Worm (Caenorhabditis elegans) whole organism, early embryonic: ENCODE data around the gene Y40B10A.9.
A peak's percentile ranks its signal among the peaks of the same experiment; 100 is the strongest.
"Not testable (repeated sequence)": the region's sequence is repeated elsewhere in the genome, so short reads cannot be mapped to it uniquely, and the experiment has no call there.

ENCODE experiments used
- B0310.2 ChIP-seq: sonication (generic microtip); optimal IDR thresholded peaks from 2 replicates; lab custom pipeline; 2016; ENCODE audit warnings: mild to moderate bottlenecking, missing genetic modification characterization, missing compliant biosample characterization
- F13C5.2 ChIP-seq: sonication (generic microtip); optimal IDR thresholded peaks from 2 replicates; lab custom pipeline; 2017; ENCODE audit warnings: mild to moderate bottlenecking, missing genetic modification characterization, inconsistent platforms, missing compliant biosample characterization
- aly-1 ChIP-seq: sonication (generic microtip); optimal IDR thresholded peaks from 2 replicates; lab custom pipeline; 2016; ENCODE audit warnings: missing genetic modification characterization, missing compliant biosample characterization
- ama-1 ChIP-seq: fragments of 150-350 bp; optimal IDR thresholded peaks from 2 replicates; lab custom pipeline; 2014
- ceh-13 ChIP-seq: fragments of 200-800 bp; sonication (Bioruptor generic); optimal IDR thresholded peaks from 2 replicates; lab custom pipeline; 2018; ENCODE audit warnings: mild to moderate bottlenecking, missing genetic modification characterization, missing compliant biosample characterization
- ceh-36 ChIP-seq: sonication (generic microtip); optimal IDR thresholded peaks from 2 replicates; lab custom pipeline; 2016; ENCODE audit warnings: missing genetic modification characterization, inconsistent platforms, missing compliant biosample characterization
- ets-7 ChIP-seq: sonication (generic microtip); optimal IDR thresholded peaks from 2 replicates; lab custom pipeline; 2016; ENCODE audit warnings: missing genotype, missing genetic modification characterization, missing compliant biosample characterization
- flt-1 ChIP-seq: fragments of 200-800 bp; sonication (Bioruptor generic); IDR thresholded peaks from 2 replicates; pipeline ENCODE4 v1.3.6; 2022; ENCODE audit warnings: missing genetic modification characterization, missing compliant biosample characterization
- hmbx-1 ChIP-seq: sonication (generic microtip); optimal IDR thresholded peaks from 2 replicates; lab custom pipeline; 2016; ENCODE audit warnings: mild to moderate bottlenecking, missing genetic modification characterization, missing compliant biosample characterization
- hmg-4 ChIP-seq: fragments of 200-800 bp; sonication (Bioruptor generic); optimal IDR thresholded peaks from 2 replicates; lab custom pipeline; 2018; ENCODE audit warnings: mild to moderate bottlenecking, missing genetic modification characterization, missing compliant biosample characterization
- hnd-1 ChIP-seq: sonication (generic microtip); optimal IDR thresholded peaks from 2 replicates; lab custom pipeline; 2016; ENCODE audit warnings: missing genetic modification characterization, missing compliant biosample characterization
- pes-1 ChIP-seq: fragments of 200-800 bp; sonication (Bioruptor generic); IDR thresholded peaks from 2 replicates; pipeline ENCODE4 v1.3.6; 2022; ENCODE audit warnings: missing genetic modification reagents, missing genetic modification characterization, missing compliant biosample characterization
- scrt-1 ChIP-seq: fragments of 200-800 bp; sonication (Bioruptor generic); IDR thresholded peaks from 2 replicates; pipeline ENCODE4 v1.3.6; 2022; ENCODE audit warnings: missing genetic modification characterization, missing compliant biosample characterization
- sea-1 ChIP-seq: fragments of 200-800 bp; sonication (Bioruptor generic); conservative IDR thresholded peaks from 2 replicates; pipeline ENCODE4 v1.3.6; 2022; ENCODE audit warnings: missing genetic modification characterization, missing compliant biosample characterization
- tbx-11 ChIP-seq: fragments of 200-800 bp; sonication (Bioruptor generic); IDR thresholded peaks from 2 replicates; pipeline ENCODE4 v1.3.6; 2022; ENCODE audit warnings: missing genetic modification characterization, missing compliant biosample characterization
- tbx-37 ChIP-seq: fragments of 200-800 bp; sonication (Bioruptor generic); conservative IDR thresholded peaks from 2 replicates; pipeline ENCODE4 v1.3.6; 2022; ENCODE audit warnings: missing genetic modification reagents, missing genetic modification characterization, missing compliant biosample characterization
- tra-4 ChIP-seq: sonication (generic microtip); optimal IDR thresholded peaks from 2 replicates; lab custom pipeline; 2017; ENCODE audit warnings: missing genetic modification characterization, missing compliant biosample characterization

Y40B10A.9 gene

DNA sequence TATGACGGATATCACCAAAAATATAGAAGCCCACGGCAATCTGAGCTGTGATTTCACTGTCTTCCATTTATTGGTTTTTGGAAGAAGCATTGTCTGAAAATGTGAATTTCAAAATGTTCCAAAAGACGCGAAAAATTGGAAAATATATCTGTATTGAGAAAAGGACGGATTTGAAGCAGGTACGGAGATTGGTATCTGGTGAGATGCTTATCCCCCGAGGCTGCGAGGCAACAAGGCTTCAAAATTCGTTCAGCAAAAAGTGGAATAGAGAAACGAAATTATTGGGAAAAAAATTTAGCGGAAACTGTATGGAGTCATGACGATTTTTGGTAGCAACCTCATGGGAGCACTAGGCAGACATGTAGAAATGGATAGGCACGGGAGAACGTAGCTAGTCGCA is 30.4 kb upstream of the Y40B10A.9 start, which contains the start of gene F36F12.1:
Gene F36F12.1 (minus strand): TSS at position 101 of the 400 bp plus-strand sequence.
- TF ChIP-seq scrt-1 (GFP tag; lab: Robert Waterston, UW) (no peak), ama-1 (lab: Kevin White, UChicago) (no peak)

DNA sequence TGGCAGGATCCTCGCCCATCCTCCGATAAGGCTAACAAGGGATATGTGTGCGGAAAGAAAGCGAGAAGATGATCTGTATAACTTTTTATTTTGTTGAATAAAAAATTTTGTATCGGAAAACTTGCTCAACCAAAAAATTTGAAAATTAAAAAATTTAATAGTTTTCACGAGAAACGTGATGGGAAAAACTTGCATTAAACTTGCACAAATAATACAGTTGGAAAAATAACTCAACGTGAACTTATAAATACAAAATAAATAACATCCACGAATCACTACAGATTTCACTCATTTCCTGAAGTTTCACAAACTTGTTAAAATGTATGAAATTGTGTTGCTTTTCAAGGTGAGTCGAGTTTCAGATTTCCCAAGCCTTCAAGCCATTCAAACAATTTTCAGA is 26.3 kb upstream of the Y40B10A.9 start, which contains the start of gene F36F12.7:
Gene F36F12.7 (plus strand): TSS at position 301 of the 400 bp plus-strand sequence.
- TF ChIP-seq sea-1 (GFP tag; lab: Robert Waterston, UW) = no peak
- no peak for TF ChIP-seq hmg-4 (GFP tag; lab: Kevin White, UChicago)
- TF ChIP-seq ceh-13 = no peak
- TF ChIP-seq scrt-1 (GFP tag; lab: Robert Waterston, UW) = no peak
- TF ChIP-seq ceh-36 (tag; lab: Kevin White, UChicago) = no peak

DNA sequence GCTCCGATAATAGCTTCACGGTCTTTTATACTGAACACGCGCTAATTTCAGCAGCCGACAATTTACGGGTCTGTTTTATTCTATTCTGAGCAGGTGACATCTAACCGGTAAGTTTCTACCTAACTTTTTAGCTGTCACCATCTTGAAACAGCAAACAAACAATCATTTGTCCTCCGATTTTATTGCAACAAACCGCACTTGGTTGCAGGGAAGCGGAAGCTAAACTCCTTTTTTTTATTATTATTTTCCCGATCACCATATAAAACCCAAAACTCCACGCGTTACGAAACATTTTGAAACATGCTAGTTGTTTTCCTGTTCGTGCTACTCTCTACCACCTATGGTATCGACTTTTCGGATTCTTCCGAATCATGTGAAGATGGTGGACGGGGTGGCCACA is 24.9 kb upstream of the Y40B10A.9 start, which contains the start of gene clec-208:
Gene clec-208 (plus strand): TSS at position 301 of the 400 bp plus-strand sequence.
- TF ChIP-seq ceh-36 (tag; lab: Kevin White, UChicago) (no peak), flt-1 (GFP tag; lab: Robert Waterston, UW) (no peak), tbx-37 (GFP tag; lab: Robert Waterston, UW) (no peak), F13C5.2 (tag; lab: Kevin White, UChicago) (no peak), sea-1 (GFP tag; lab: Robert Waterston, UW) (no peak), ets-7 (no peak), pes-1 (GFP tag; lab: Robert Waterston, UW) (no peak), hmbx-1 (no peak), ama-1 (lab: Kevin White, UChicago) (no peak), ceh-13 (no peak), tra-4 (tag; lab: Kevin White, UChicago) (no peak), B0310.2 (no peak), hmg-4 (GFP tag; lab: Kevin White, UChicago) (no peak), hnd-1 (tag; lab: Kevin White, UChicago) (no peak), aly-1 (no peak), scrt-1 (GFP tag; lab: Robert Waterston, UW) (no peak), tbx-11 (GFP tag; lab: Robert Waterston, UW) (no peak)

DNA sequence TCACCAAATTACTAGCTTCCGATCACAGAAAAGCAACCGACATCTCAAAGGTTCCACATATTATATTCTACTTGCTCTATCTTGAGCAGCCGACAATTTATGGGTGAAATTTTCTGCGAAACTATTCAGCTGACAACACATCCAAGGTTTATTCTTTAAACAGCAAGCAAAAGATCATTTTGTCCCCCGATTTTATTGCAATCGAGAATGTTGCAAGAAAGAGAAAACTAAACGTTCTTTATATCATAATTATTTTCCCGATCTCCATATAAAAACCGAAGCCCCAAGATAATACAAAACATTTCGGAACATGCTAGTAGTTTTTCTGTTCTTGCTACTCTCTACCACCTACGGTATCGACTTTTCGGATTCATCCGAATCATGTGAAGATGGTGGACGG is 23.1 kb upstream of the Y40B10A.9 start, which contains the start of gene clec-207:
Gene clec-207 (plus strand): TSS at position 301 of the 400 bp plus-strand sequence.
- TF ChIP-seq flt-1 (GFP tag; lab: Robert Waterston, UW) = no peak
- no peak for TF ChIP-seq ceh-36 (tag; lab: Kevin White, UChicago)
- TF ChIP-seq ceh-13 = no peak
- TF ChIP-seq ama-1 (lab: Kevin White, UChicago) = no peak
- no peak for TF ChIP-seq pes-1 (GFP tag; lab: Robert Waterston, UW)
- no peak for TF ChIP-seq tbx-37 (GFP tag; lab: Robert Waterston, UW)
- no peak for TF ChIP-seq hnd-1 (tag; lab: Kevin White, UChicago)
- TF ChIP-seq tbx-11 (GFP tag; lab: Robert Waterston, UW) = no peak
- no peak for TF ChIP-seq tra-4 (tag; lab: Kevin White, UChicago)
- no peak for TF ChIP-seq sea-1 (GFP tag; lab: Robert Waterston, UW)
- TF ChIP-seq hmbx-1 = no peak
- no peak for TF ChIP-seq F13C5.2 (tag; lab: Kevin White, UChicago)
- no peak for TF ChIP-seq B0310.2
- no peak for TF ChIP-seq scrt-1 (GFP tag; lab: Robert Waterston, UW)
- no peak for TF ChIP-seq hmg-4 (GFP tag; lab: Kevin White, UChicago)
- TF ChIP-seq aly-1 = no peak

DNA sequence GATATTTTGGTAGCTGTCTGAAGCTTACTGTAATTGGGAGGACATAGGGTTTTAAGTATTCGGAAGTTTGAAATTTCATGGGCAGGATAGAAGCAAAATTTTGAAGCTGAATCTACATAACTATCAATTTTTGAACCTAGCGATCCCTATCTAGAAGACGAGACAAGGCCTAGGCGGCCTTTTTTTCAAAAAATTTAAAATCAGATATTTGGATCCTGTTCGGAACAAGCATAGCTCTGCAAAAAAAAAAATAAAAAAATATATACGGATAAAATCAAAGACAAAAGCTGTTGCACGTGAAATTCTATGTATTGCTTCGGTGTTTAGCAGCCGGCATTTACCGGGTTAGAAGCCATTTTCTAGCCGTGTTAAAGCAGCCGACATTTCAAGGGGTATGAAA is 22.5 kb upstream of the Y40B10A.9 start, which contains the start of gene F36F12.2:
Gene F36F12.2 (minus strand): TSS at position 101 of the 400 bp plus-strand sequence.
- no peak for TF ChIP-seq tra-4 (tag; lab: Kevin White, UChicago)
- TF ChIP-seq F13C5.2 (tag; lab: Kevin White, UChicago) = no peak
- TF ChIP-seq ceh-36 (tag; lab: Kevin White, UChicago) = no peak
- no peak for TF ChIP-seq sea-1 (GFP tag; lab: Robert Waterston, UW)
- no peak for TF ChIP-seq hnd-1 (tag; lab: Kevin White, UChicago)
- TF ChIP-seq pes-1 (GFP tag; lab: Robert Waterston, UW) = no peak

DNA sequence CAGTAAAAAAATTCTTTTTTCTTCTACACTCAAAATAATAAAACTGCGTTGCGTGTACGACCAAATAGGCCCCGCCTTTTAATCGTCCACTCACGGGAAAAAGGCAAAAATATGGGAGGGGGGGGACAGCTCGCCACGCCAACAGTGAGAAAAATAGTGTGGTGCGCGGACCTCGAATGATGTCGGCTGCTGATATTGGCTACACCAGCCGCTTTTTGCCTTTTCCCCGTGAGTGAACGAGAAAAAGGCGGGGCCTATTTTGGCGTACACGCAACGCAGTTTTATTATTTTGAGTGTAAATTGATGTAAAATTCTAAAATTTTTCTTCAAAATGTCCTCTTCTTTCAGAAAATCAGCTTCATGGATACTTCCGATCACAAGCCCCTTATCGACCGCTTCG is 17.6 kb upstream of the Y40B10A.9 start, which contains the start of gene ztf-28:
Gene ztf-28 (plus strand): TSS at position 349 of the 400 bp plus-strand sequence.
- not testable (repeated sequence) for TF ChIP-seq flt-1 (GFP tag; lab: Robert Waterston, UW); aly-1; tbx-11 (GFP tag; lab: Robert Waterston, UW)

DNA sequence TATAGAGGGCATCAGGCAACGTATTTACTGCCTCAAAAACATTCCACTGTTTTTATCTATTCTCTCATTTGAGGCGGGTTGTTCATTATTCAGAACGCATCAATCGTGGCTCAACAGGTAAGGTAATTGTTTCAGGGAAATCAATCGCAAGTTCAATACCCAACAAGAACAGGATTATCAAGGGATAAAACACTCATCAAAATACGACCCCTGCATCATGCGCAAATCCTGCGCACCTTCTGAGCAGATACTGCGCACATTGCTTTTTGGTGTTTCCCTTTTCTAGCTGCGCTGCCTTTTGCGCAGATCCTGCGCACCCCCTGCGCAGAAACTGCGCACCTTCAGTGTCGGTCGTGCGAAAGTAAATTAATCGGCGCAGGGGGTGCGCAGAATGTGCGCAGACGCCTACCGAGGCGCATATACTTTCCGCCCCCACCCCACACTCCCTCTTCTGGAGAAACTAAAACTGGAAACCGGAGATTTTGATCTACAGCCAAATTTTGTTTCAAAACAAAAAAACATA is 13.1 kb upstream of the Y40B10A.9 start, which contains the start of gene F36F12.3:
Gene F36F12.3 (plus strand): TSS at position 51 of the 523 bp plus-strand sequence.
- 0 out of 2 replicates have a peak, but pooled peaks have one; percentile 11 for TF ChIP-seq scrt-1 (GFP tag; lab: Robert Waterston, UW)

DNA sequence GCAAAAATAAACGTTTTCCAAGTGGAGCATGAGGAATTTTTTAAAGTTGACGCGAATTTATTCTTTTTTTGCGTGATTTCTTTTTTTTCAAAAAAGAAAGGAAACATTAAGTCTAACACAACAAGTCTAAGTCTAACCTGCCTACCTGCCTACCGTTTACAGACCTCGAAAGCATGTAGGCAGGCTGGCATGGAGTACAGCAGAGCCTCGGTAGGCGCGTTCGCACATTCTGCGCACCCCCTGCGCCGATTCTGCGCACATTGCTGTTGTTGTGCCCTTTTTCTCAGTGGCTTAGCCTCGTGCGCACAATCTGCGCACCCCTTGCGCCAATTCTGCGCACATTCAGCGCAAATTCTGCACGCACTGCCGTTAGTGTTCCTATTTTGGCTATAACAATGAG is 11.2 kb upstream of the Y40B10A.9 start:
- no peak for TF ChIP-seq tbx-11 (GFP tag; lab: Robert Waterston, UW)
- TF ChIP-seq hmbx-1 = no peak
- TF ChIP-seq scrt-1 (GFP tag; lab: Robert Waterston, UW) = no peak
- TF ChIP-seq sea-1 (GFP tag; lab: Robert Waterston, UW) = no peak
- TF ChIP-seq B0310.2 = no peak
- TF ChIP-seq tra-4 (tag; lab: Kevin White, UChicago) = no peak
- no peak for TF ChIP-seq ceh-36 (tag; lab: Kevin White, UChicago)
- TF ChIP-seq hmg-4 (GFP tag; lab: Kevin White, UChicago) = no peak
- TF ChIP-seq ets-7 = no peak
- TF ChIP-seq ama-1 (lab: Kevin White, UChicago) = no peak
- no peak for TF ChIP-seq ceh-13
- no peak for TF ChIP-seq aly-1
- TF ChIP-seq F13C5.2 (tag; lab: Kevin White, UChicago) = no peak
- no peak for TF ChIP-seq flt-1 (GFP tag; lab: Robert Waterston, UW)
- TF ChIP-seq hnd-1 (tag; lab: Kevin White, UChicago) = no peak
